Worm (Caenorhabditis elegans): Measurements from ENCODE around the gene srx-9.

ce11 chrV:7411695-7412094 lies 16.4 kb upstream of the srx-9 start, which contains the start of gene str-41:
- TF ChIP-seq zip-5 (tag; optimal IDR thresholded peaks at IDR 0.05): no peak
- TF ChIP-seq fkh-10 (GFP tag; optimal IDR thresholded peaks at IDR 0.05): no peak
